Fruit fly (Drosophila melanogaster): ENCODE results near the gene Arl1.

The Arl1 gene

DNA sequence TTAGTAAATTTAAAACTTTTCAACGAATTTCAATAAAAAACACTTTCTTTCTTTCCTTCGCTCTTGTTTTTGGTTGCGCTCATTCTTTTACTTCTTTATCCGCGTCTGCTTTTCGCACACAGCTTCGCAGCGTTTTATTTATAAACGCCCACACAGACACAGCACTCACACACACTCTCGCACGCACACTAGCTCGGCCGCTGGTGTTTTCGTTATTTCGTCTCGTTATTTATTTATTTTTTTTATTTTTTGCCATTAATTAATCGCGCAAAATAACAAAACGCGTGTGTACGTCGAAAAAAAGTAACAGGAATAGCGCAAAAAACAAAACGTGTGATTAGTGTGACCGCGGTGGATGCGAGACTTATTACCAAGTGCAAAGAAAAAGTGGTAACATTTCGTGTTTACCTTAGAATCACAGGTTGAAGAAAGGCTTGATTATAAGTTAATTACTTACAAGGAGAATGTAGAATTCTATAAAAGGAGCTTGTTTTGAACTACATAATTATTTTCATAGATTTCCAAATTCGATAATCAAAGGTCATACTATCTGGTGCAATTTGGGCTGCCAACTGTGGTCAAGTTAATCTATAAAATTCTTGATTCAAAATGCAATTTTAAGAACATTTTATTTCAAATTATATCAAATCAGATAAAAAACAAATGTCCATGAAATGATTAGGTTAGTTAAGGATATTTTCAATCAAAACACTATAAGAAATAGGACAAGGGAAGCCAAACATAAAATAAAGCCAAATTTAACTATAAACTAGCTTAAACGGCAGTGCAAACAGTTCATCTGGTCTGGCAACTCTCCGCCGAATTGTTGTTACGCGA lies 21.7 kb downstream of the Arl1 start, which contains the start of the genes hzg and mRpS31 (continued):
- TF ChIP-seq Elba2 (GFP tag; optimal IDR thresholded peaks at IDR 0.05) (no peak), CG3726 (GFP tag; IDR thresholded peaks at IDR 0.05) (no peak), CG3065 (GFP tag; optimal IDR thresholded peaks at IDR 0.05) (no peak), CG32767 (GFP tag; IDR thresholded peaks at IDR 0.05) (no peak), CG31224 (GFP tag; IDR thresholded peaks at IDR 0.05) (0 out of 2 replicates have a peak, but pooled peaks have one; percentile 35), ewg (GFP tag; optimal IDR thresholded peaks at IDR 0.05) (no peak), CG8944 (GFP tag; optimal IDR thresholded peaks at IDR 0.05) (peak; percentile 3), salm (tag; optimal IDR thresholded peaks at IDR 0.05) (no peak), CG4854 (GFP tag; optimal IDR thresholded peaks at IDR 0.05) (no peak), corto (GFP tag; optimal IDR thresholded peaks at IDR 0.05) (peak; percentile 28), fd102C (GFP tag; optimal IDR thresholded peaks at IDR 0.05) (no peak), CG13424 (tag; optimal IDR thresholded peaks at IDR 0.05) (peak; percentile 65), exex (tag; optimal IDR thresholded peaks at IDR 0.05) (peak; percentile 6), CG11723 (GFP tag; optimal IDR thresholded peaks at IDR 0.05) (no peak), Oli (tag; optimal IDR thresholded peaks at IDR 0.05) (peak; percentile 1), Drgx (GFP tag; IDR thresholded peaks at IDR 0.05) (peak; percentile 73), CG7839 (tag; optimal IDR thresholded peaks at IDR 0.05) (peak; percentile 25), CG5180 (GFP tag; optimal IDR thresholded peaks at IDR 0.05) (no peak), Hr78 (GFP tag; optimal IDR thresholded peaks at IDR 0.05) (no peak), CG33557 (GFP tag; optimal IDR thresholded peaks at IDR 0.05) (peak; percentile 31), ftz-f1 (GFP tag; optimal IDR thresholded peaks at IDR 0.05) (no peak), Nf-YC (tag; optimal IDR thresholded peaks at IDR 0.05) (peak; percentile 56), CG15269 (tag; optimal IDR thresholded peaks at IDR 0.05) (peak; percentile 46), CG7357 (GFP tag; IDR thresholded peaks at IDR 0.05) (no peak), bab2 (GFP tag; optimal IDR thresholded peaks at IDR 0.05) (no peak), wor (GFP tag; IDR thresholded peaks at IDR 0.05) (no peak), Fer3 (tag; optimal IDR thresholded peaks at IDR 0.05) (peak; percentile 64), croc (GFP tag; conservative IDR thresholded peaks at IDR 0.05) (no peak), ken (GFP tag; IDR thresholded peaks at IDR 0.05) (0 out of 3 replicates have a peak, but pooled peaks have one; percentile 37), CG10366 (GFP tag; IDR thresholded peaks at IDR 0.05) (peak; percentile 47), CG32532 (GFP tag; IDR thresholded peaks at IDR 0.05) (peak; percentile 51), pum (GFP tag; optimal IDR thresholded peaks at IDR 0.05) (peak; percentile 54), tna (GFP tag; IDR thresholded peaks at IDR 0.05; ENCODE audit: partially characterized antibody) (no peak), CG17829 (tag; optimal IDR thresholded peaks at IDR 0.05) (peak; percentile 82), CG13624 (GFP tag; optimal IDR thresholded peaks at IDR 0.05) (peak; percentile 15), trem (tag; optimal IDR thresholded peaks at IDR 0.05) (peak; percentile 99), tio (GFP tag; optimal IDR thresholded peaks at IDR 0.05) (no peak), dati (GFP tag; IDR thresholded peaks at IDR 0.05) (no peak), CG4820 (GFP tag; optimal IDR thresholded peaks at IDR 0.05) (peak; percentile 49), cato (GFP tag; optimal IDR thresholded peaks at IDR 0.05; ENCODE audit: borderline replicate concordance) (no peak), MESR4 (GFP tag; optimal IDR thresholded peaks at IDR 0.05) (peak; percentile 63), Tbp (GFP tag; optimal IDR thresholded peaks at IDR 0.05) (no peak), Atf-2 (GFP tag; optimal IDR thresholded peaks at IDR 0.05) (peak; percentile 58), CG10979 (tag; optimal IDR thresholded peaks at IDR 0.05) (peak; percentile 40), aop (GFP tag; IDR thresholded peaks at IDR 0.05) (no peak), CG2129 (GFP tag; IDR thresholded peaks at IDR 0.05; ENCODE audit: partially characterized antibody) (no peak), CG31365 (tag; optimal IDR thresholded peaks at IDR 0.05) (no peak), grau (tag; optimal IDR thresholded peaks at IDR 0.05) (peak; percentile 71), lab (GFP tag; optimal IDR thresholded peaks at IDR 0.05) (peak; percentile 31)
